Worm (Caenorhabditis elegans): ENCODE results near the gene W04B5.8.

W04B5.8 gene

DNA sequence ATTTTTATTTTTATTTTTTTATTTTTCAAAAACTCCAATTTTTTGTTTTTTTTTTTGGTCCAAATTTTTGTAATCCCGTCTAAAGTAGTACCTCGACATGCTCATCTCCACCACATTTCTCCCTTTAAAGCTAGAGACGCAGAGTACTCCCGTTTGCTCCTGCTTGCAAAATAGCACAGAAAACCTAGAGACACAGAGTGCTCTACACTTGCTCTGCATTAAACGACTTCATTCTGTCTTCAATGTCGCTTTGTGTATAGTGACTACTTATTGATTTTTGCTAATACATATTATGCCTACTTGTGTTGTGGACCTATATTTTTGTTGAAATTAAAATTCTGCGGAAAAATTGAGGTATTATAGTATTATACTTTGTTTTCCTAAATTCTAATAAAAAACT, at the start of gene W04B5.8:
W04B5.8 (plus strand) TSS at position 195 of the 400 bp plus-strand sequence.
- TF ChIP-seq ces-1 (GFP tag; optimal IDR thresholded peaks at IDR 0.05) (peak; percentile 72), mls-2 (tag; optimal IDR thresholded peaks at IDR 0.05) (no peak), tbx-8 (GFP tag; optimal IDR thresholded peaks at IDR 0.05) (no peak), hlh-1 (tag; optimal IDR thresholded peaks at IDR 0.05) (peak; percentile 8), ztf-11 (tag; optimal IDR thresholded peaks at IDR 0.05) (no peak), elt-3 (tag; optimal IDR thresholded peaks at IDR 0.05) (no peak), unc-120 (tag; optimal IDR thresholded peaks at IDR 0.05; ENCODE audit: poor library complexity, severe bottlenecking) (peak; percentile 71), pha-4 (tag; optimal IDR thresholded peaks at IDR 0.05) (no peak), sptf-1 (tag; optimal IDR thresholded peaks at IDR 0.05) (no peak), mep-1 (tag; optimal IDR thresholded peaks at IDR 0.05) (no peak), nhr-28 (tag; optimal IDR thresholded peaks at IDR 0.05) (no peak), unc-39 (tag; optimal IDR thresholded peaks at IDR 0.05) (no peak), mab-5 (tag; optimal IDR thresholded peaks at IDR 0.05) (no peak), nhr-237 (tag; optimal IDR thresholded peaks at IDR 0.05) (no peak), unc-62 (GFP tag; optimal IDR thresholded peaks at IDR 0.05) (no peak), flh-1 (GFP tag; optimal IDR thresholded peaks at IDR 0.05) (no peak), nhr-2 (tag; optimal IDR thresholded peaks at IDR 0.05) (no peak), ceh-43 (GFP tag; optimal IDR thresholded peaks at IDR 0.05) (no peak), elt-1 (tag; optimal IDR thresholded peaks at IDR 0.05; ENCODE audit: borderline replicate concordance, insufficient read depth) (no peak), zip-8 (tag; optimal IDR thresholded peaks at IDR 0.05) (no peak), sem-2 (GFP tag; optimal IDR thresholded peaks at IDR 0.05) (no peak), ham-2 (GFP tag; optimal IDR thresholded peaks at IDR 0.05) (no peak), bed-3 (GFP tag; optimal IDR thresholded peaks at IDR 0.05) (no peak)

DNA sequence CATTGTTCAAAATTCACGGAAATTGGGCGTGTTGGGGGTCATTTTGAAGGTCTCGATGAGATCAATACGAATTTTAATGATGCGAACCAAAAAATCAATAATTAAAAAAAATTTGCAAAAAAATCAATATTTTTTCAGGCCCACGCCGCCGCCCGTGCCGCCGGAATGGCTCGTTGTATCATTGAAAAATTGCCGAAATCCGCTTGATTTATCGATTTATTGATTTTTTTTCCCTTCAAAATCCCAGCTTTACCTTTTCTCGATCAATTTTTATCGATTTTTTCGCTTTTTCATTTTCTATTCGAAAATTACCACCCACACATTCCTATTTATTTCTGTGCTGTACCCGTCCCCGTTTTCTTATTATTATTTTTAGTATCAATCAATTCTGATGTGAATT, 41.8 kb upstream of the W04B5.8 start:
- TF ChIP-seq unc-39 (tag; optimal IDR thresholded peaks at IDR 0.05) (no peak), ceh-39 (tag; optimal IDR thresholded peaks at IDR 0.05) (no peak), nhr-76 (tag; optimal IDR thresholded peaks at IDR 0.05) (no peak), lin-32 (GFP tag; optimal IDR thresholded peaks at IDR 0.05) (no peak), ces-1 (GFP tag; optimal IDR thresholded peaks at IDR 0.05) (no peak)

DNA sequence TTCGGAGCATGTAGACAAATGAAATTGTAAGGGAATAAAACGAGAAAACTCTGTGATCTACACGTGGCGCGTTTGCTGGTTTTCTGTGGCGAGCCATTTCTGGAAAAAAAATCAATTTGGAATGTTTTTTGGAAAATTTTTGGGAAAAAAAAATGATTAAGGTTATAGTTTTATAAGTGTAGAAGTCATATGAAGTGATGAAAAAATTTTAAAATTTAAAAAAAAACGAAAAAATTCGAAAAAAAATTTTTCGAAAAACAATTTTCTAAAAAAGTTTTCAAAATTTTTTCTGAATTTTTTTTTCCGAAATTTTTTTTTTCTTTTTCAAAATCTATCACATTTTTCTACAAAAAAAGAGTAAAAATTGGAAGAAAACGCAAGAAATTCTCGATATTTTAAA, 39.6 kb upstream of the W04B5.8 start, which contains the start of gene H14E04.3:
H14E04.3 (minus strand) TSS at position 101 of the 400 bp plus-strand sequence.
- TF ChIP-seq tbx-8 (GFP tag; optimal IDR thresholded peaks at IDR 0.05) = no peak
- no peak for TF ChIP-seq mab-5 (tag; optimal IDR thresholded peaks at IDR 0.05)
- no peak for TF ChIP-seq unc-120 (tag; optimal IDR thresholded peaks at IDR 0.05; ENCODE audit: poor library complexity, severe bottlenecking)
- no peak for TF ChIP-seq nhr-237 (tag; optimal IDR thresholded peaks at IDR 0.05)
- TF ChIP-seq ceh-83 (GFP tag; optimal IDR thresholded peaks at IDR 0.05) = no peak
- TF ChIP-seq flh-1 (GFP tag; optimal IDR thresholded peaks at IDR 0.05) = no peak
- TF ChIP-seq blmp-1 (tag; optimal IDR thresholded peaks at IDR 0.05) = no peak
- TF ChIP-seq ceh-39 (tag; optimal IDR thresholded peaks at IDR 0.05) = no peak
- no peak for TF ChIP-seq ces-1 (GFP tag; optimal IDR thresholded peaks at IDR 0.05)
- TF ChIP-seq hlh-1 (tag; optimal IDR thresholded peaks at IDR 0.05) = no peak
- TF ChIP-seq elt-3 (tag; optimal IDR thresholded peaks at IDR 0.05) = no peak
- no peak for TF ChIP-seq snpc-4 (tag; optimal IDR thresholded peaks at IDR 0.05)

DNA sequence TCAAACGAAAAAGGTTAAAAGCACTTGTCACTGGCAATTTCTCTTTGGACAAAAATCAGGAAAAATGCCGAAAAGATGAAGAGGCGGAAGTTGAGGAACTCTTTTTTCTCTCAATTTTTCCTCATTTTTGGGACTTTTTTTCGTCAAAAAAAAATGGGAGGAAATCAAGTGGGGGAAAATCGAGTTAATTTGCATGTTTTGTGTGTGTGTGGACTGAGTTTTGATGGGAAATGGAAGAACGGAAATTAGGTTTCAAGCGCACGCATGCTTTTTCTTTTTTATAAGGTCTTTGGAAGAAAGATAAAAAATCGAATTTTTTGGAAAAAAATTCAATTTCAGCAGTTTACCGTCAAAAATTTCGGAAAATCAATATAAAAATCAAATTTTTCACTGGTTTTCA, 34.4 kb upstream of the W04B5.8 start:
- TF ChIP-seq nhr-2 (tag; optimal IDR thresholded peaks at IDR 0.05) = no peak
- TF ChIP-seq ces-1 (GFP tag; optimal IDR thresholded peaks at IDR 0.05) = peak; percentile 76
- TF ChIP-seq pha-4 (tag; optimal IDR thresholded peaks at IDR 0.05) = no peak
- TF ChIP-seq unc-120 (tag; optimal IDR thresholded peaks at IDR 0.05; ENCODE audit: poor library complexity, severe bottlenecking) = no peak
- no peak for TF ChIP-seq sem-2 (GFP tag; optimal IDR thresholded peaks at IDR 0.05)
- TF ChIP-seq unc-62 (GFP tag; optimal IDR thresholded peaks at IDR 0.05) = no peak
- no peak for TF ChIP-seq bed-3 (GFP tag; optimal IDR thresholded peaks at IDR 0.05)
- TF ChIP-seq nhr-12 (tag; optimal IDR thresholded peaks at IDR 0.05) = no peak

DNA sequence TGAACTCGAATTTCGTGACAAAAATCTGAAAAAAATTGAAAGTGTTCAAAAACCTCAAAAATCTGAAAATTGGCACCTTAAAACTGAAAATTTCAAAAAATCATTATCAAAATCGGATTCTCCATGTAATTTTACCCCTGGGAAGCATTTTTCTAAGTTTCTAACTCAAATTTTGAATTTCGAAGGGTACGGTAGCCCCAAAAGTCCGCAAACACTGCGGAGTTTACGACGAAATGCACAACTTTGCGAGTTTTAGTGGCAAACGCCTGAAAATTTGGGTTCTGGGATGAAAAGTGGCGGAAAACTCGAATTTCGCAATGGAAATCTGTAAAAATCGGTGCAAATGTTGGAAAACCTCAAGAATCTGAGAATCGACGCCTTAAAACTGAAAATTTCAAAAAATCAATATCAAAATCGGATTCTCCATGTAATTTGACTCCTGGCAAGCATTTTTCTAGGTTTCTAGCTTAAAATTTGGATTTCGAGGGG, 32.4 kb upstream of the W04B5.8 start:
- TF ChIP-seq bed-3 (GFP tag; optimal IDR thresholded peaks at IDR 0.05) (no peak), lin-13 (tag; optimal IDR thresholded peaks at IDR 0.05) (peak; percentile 9), lsy-2 (tag; optimal IDR thresholded peaks at IDR 0.05) (peak; percentile 53)

All from whole organism, mixed stage, embryonic.